Worm (Caenorhabditis elegans) whole organism, dauer: Measurements from ENCODE around the gene acdh-8.

Experiments used
- unc-62 ChIP-seq: sonication (generic microtip); optimal IDR thresholded peaks from 2 replicates; lab custom pipeline; 2017; ENCODE audit warnings: missing biosample characterization, missing genetic modification reagents, missing genetic modification characterization

acdh-8 gene

ce11 chrII:5828486-5828885, 34.2 kb downstream of the acdh-8 start, which contains the start of gene ZK1248.11:
TSS of gene ZK1248.11 (minus strand) at chrII:5828586.
- no peak for TF ChIP-seq unc-62

DNA sequence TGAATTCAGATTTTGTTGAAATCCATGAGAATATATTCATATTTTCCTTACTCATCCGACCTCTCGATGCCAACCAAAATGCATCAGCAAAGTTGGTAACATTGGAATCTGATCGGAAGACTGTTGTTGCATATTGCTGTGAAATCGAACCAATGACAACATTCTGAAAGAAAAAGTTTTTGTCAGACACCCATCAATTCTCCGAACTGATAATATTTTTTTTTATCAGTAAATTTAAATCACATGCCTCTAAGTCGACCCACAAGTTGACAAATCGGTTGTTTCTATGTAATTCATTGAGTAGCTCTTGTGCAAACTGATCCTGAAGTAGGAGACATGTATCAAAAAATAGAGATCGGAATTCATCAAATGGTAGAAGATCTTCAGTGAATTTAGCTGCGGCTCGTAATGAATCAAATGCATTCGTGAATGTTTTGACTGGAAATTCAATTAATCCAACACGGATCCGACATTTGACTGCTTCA, 35.7 kb downstream of the acdh-8 start, which contains the start of gene col-74:
Gene col-74 (plus strand): TSS at position 435 of the 485 bp plus-strand sequence.
- TF ChIP-seq unc-62: no peak

- TF ChIP-seq unc-62: no peak
Observed at ce11 chrII:5831373-5831772, 37.1 kb downstream of the acdh-8 start.

ce11 chrII:5833136-5833535, 38.8 kb downstream of the acdh-8 start, which contains the start of gene gtap-1:
TSS of gene gtap-1 (minus strand) at chrII:5833236.
- no peak for TF ChIP-seq unc-62

- TF ChIP-seq unc-62: no peak
Observed at ce11 chrII:5835146-5835545, 40.9 kb downstream of the acdh-8 start.

ce11 chrII:5836153-5836719, 41.9 kb downstream of the acdh-8 start, which contains the start of gene fzo-1:
TSS of gene fzo-1 (minus strand) at chrII:5836203.
- no peak for TF ChIP-seq unc-62

DNA sequence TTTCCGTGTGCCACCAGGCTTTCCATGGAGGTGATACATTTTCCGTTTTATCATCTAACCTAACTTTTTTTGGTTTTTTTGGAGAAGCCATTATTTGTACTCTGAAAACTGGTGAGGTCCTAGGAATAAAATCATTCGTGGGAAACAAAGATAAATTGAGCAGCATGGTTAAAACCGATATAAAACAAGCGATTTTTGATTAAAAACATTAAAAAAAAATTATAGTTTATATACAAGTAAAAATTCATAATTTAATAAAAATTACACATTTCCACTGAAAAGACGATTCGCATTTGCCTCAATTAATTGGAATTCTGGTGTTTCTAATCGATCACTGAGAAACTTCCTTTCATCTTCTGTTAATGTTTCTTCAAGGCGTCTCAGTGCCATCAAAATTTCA, 44.2 kb downstream of the acdh-8 start, which contains the start of gene ZK1248.15:
Gene ZK1248.15 (minus strand): TSS at position 101 of the 400 bp plus-strand sequence.
- TF ChIP-seq unc-62: no peak

DNA sequence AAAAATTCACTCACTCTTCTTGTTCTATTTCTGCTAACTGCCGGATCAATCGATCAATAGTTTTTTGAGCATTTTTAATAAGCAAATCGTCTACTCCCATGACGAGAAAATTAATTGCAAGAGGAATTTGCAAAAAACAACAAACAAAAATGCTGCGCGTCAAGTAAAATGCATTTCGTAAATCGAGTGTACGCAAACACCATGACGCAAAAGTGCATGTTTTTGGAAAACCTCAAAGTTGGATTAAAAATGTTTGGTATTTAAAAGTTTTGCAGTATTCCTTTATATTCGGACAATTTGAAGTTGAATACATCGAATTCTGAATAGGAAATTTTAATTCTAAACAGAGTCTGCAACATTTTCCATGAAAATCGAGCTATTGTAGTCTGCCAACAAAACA, 44.9 kb downstream of the acdh-8 start, which contains the start of gene ZK1248.19:
Gene ZK1248.19 (minus strand): TSS at position 188 of the 400 bp plus-strand sequence.
- TF ChIP-seq unc-62: no peak

- TF ChIP-seq unc-62: no peak
Observed at ce11 chrII:5841053-5841547, 46.8 kb downstream of the acdh-8 start, which contains the start of gene lec-5. TSS of gene lec-5 (minus strand) at chrII:5841103.

ce11 chrII:5841866-5842265, 47.6 kb downstream of the acdh-8 start, which contains the start of gene nep-25:
TSS of gene nep-25 (plus strand) at chrII:5842240.
- no peak for TF ChIP-seq unc-62

DNA sequence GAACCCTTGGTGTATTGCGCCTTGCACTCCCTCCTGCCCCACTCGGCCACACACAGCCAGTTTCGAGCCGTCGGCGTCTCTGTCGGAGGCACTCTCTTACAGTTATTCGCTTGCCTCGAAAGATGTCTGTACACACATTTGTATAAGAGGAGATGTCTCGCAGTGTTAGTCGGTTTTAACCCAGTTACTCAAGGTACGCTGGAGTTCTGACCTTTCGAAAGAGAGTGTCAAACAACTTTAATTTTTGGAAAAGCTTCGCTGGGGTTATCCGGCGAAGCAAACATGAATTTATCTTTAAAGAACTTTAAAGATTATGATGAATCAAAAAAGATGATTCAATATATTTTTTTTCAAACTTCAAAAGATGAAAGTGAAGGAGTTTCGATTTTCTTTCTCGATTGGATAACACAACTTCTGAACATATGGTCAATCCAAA, 50.4 kb downstream of the acdh-8 start:
- TF ChIP-seq unc-62: peak; percentile 52

DNA sequence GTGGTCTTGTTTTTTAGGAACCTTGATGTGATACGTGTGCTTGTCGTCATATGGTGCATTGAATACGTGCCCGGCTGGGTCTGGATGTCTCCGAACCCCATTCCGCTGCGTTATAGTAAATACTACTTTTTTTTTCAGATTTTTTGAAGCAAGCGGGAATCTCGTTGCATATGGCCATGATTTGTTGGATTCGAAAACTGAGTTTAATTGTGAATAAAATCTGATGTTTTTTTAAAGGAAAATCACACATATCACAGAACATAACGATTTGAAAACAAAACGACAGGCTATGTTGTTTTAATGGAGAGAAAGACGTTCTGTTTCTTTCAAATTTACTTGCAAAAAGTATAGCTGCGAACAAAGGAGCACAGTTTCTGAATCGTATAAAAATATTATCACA, 51.1 kb downstream of the acdh-8 start, which contains the start of the genes ZK1248.17 and H41C03.3:
Gene ZK1248.17 (minus strand): TSS at position 101 of the 400 bp plus-strand sequence.
Gene H41C03.3 (plus strand): TSS at position 337 of the 400 bp plus-strand sequence.
- no peak for TF ChIP-seq unc-62
